Fruit fly (Drosophila melanogaster): ENCODE measurements around the gene Rab7.

The Rab7 gene

dm6 chr3R:24024123-24024522, 31.3 kb downstream of the Rab7 start:
- TF ChIP-seq vri (GFP tag; optimal IDR thresholded peaks at IDR 0.05) (no peak), fd59A (GFP tag; optimal IDR thresholded peaks at IDR 0.05) (peak; percentile 22), Eip78C (GFP tag) (peak; percentile 83), CG11762 (GFP tag; optimal IDR thresholded peaks at IDR 0.05; ENCODE audit: insufficient read depth) (no peak), acj6 (GFP tag; optimal IDR thresholded peaks at IDR 0.05) (peak; percentile 31), fd85E (GFP tag; optimal IDR thresholded peaks at IDR 0.05) (no peak), svp (GFP tag) (no peak), Smox (GFP tag; optimal IDR thresholded peaks at IDR 0.05) (no peak), dsx (GFP tag; optimal IDR thresholded peaks at IDR 0.05; ENCODE audit: poor library complexity, severe bottlenecking) (peak; percentile 74), OdsH (GFP tag; optimal IDR thresholded peaks at IDR 0.05) (peak; percentile 43), CG8319 (GFP tag; optimal IDR thresholded peaks at IDR 0.05) (no peak), Gug (GFP tag; IDR thresholded peaks at IDR 0.05) (peak; percentile 23; the same call in 1 of the 2 replicates), Ets96B (tag; optimal IDR thresholded peaks at IDR 0.05) (peak; percentile 55), Hr4 (GFP tag; optimal IDR thresholded peaks at IDR 0.05) (peak; percentile 55), net (GFP tag; optimal IDR thresholded peaks at IDR 0.05) (peak; percentile 22), CG8119 (GFP tag; IDR thresholded peaks at IDR 0.05) (peak; percentile 45; the same call in 1 of the 3 replicates), esn (GFP tag; optimal IDR thresholded peaks at IDR 0.05) (no peak), salr (GFP tag; optimal IDR thresholded peaks at IDR 0.05) (peak; percentile 48 to 50), fkh (GFP tag; optimal IDR thresholded peaks at IDR 0.05) (no peak), eg (GFP tag; IDR thresholded peaks at IDR 0.05) (peak; percentile 43; the same call in 2 of the 3 replicates), CG7368 (GFP tag; optimal IDR thresholded peaks at IDR 0.05) (no peak), CG15336 (GFP tag; IDR thresholded peaks at IDR 0.05) (peak; percentile 67), Met (GFP tag; optimal IDR thresholded peaks at IDR 0.05) (no peak), Lpt (GFP tag; optimal IDR thresholded peaks at IDR 0.05) (peak; percentile 51), CG32006 (GFP tag; optimal IDR thresholded peaks at IDR 0.05) (peak; percentile 79), Eip75B (GFP tag; optimal IDR thresholded peaks at IDR 0.05) (peak; percentile 39), dac (GFP tag; optimal IDR thresholded peaks at IDR 0.05) (peak; percentile 0), CG11294 (GFP tag; IDR thresholded peaks at IDR 0.05) (no peak), CG4318 (GFP tag; optimal IDR thresholded peaks at IDR 0.05) (peak; percentile 53), spab (GFP tag; optimal IDR thresholded peaks at IDR 0.05) (peak; percentile 35), CG10669 (GFP tag; optimal IDR thresholded peaks at IDR 0.05) (peak; percentile 68), Hr38 (GFP tag; optimal IDR thresholded peaks at IDR 0.05) (no peak), CG6276 (GFP tag; optimal IDR thresholded peaks at IDR 0.05) (peak; percentile 69), pdm3 (GFP tag; optimal IDR thresholded peaks at IDR 0.05) (peak; percentile 58), Ets21C (GFP tag; optimal IDR thresholded peaks at IDR 0.05) (no peak), achi (GFP tag; optimal IDR thresholded peaks at IDR 0.05) (peak; percentile 52), CG31627 (GFP tag; optimal IDR thresholded peaks at IDR 0.05) (no peak), CG8632 (GFP tag; optimal IDR thresholded peaks at IDR 0.05) (no peak), Blimp-1 (GFP tag; optimal IDR thresholded peaks at IDR 0.05) (no peak), CG10631 (GFP tag; optimal IDR thresholded peaks at IDR 0.05) (peak; percentile 52), CG11902 (GFP tag; optimal IDR thresholded peaks at IDR 0.05) (no peak), cyc (GFP tag; optimal IDR thresholded peaks at IDR 0.05) (no peak), CG6163 (GFP tag; IDR thresholded peaks at IDR 0.05) (no peak), topi (GFP tag; optimal IDR thresholded peaks at IDR 0.05) (no peak), CG3032 (tag; optimal IDR thresholded peaks at IDR 0.05) (peak; percentile 47), CG1621 (tag; optimal IDR thresholded peaks at IDR 0.05) (peak; percentile 2), Sox102F (GFP tag; optimal IDR thresholded peaks at IDR 0.05) (no peak), Sox15 (GFP tag; optimal IDR thresholded peaks at IDR 0.05) (no peak), Hr39 (GFP tag; optimal IDR thresholded peaks at IDR 0.05) (no peak), CG6854 (GFP tag; optimal IDR thresholded peaks at IDR 0.05) (no peak), lz (GFP tag; optimal IDR thresholded peaks at IDR 0.05) (no peak), CG16779 (tag; optimal IDR thresholded peaks at IDR 0.05) (peak; percentile 13), CG6808 (GFP tag; optimal IDR thresholded peaks at IDR 0.05) (peak; percentile 61)
